Worm (Caenorhabditis elegans): ENCODE measurements around the gene try-1.

The try-1 gene

ce11 chrII:4989802-4990201 lies 40.5 kb upstream of the try-1 start, which contains the start of gene T27F7.12:
T27F7.12 (plus strand) TSS chrII:4990102.
- TF ChIP-seq mab-5 (tag; optimal IDR thresholded peaks at IDR 0.05), result no peak
- no peak for TF ChIP-seq ceh-83 (GFP tag; optimal IDR thresholded peaks at IDR 0.05)
- TF ChIP-seq hlh-1 (tag; optimal IDR thresholded peaks at IDR 0.05), result no peak
- no peak for TF ChIP-seq ham-2 (GFP tag; optimal IDR thresholded peaks at IDR 0.05)
- TF ChIP-seq lsy-2 (tag; optimal IDR thresholded peaks at IDR 0.05), result no peak
- no peak for TF ChIP-seq mls-2 (tag; optimal IDR thresholded peaks at IDR 0.05)
- no peak for TF ChIP-seq ces-1 (GFP tag; optimal IDR thresholded peaks at IDR 0.05)
- no peak for TF ChIP-seq mep-1 (tag; optimal IDR thresholded peaks at IDR 0.05)
- TF ChIP-seq pha-4 (tag; optimal IDR thresholded peaks at IDR 0.05), result no peak

ce11 chrII:4987257-4987656 lies 37.9 kb upstream of the try-1 start:
- TF ChIP-seq lin-32 (GFP tag; optimal IDR thresholded peaks at IDR 0.05) (peak; percentile 92), zip-8 (tag; optimal IDR thresholded peaks at IDR 0.05) (peak; percentile 10), pha-4 (tag; optimal IDR thresholded peaks at IDR 0.05) (no peak)

DNA sequence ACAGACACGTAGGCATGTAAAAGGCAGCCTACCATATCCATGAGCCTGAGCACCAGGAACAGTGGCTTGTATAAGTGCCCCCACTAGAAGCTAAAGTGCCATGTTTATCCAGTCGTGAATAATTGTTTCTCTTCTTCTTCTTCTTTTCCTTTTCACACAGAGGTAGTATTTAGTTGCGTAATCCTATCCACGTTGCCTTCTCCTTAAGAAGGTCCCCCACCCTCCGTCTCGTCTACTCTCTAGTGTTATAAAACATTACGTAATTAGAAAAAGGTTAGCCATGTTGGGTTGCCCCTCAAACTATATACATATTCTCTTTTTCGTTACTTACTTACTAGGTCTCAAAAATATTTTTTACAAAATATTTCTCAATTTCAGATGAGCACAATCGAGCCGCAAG lies 37.3 kb upstream of the try-1 start:
- no peak for TF ChIP-seq ceh-39 (tag; optimal IDR thresholded peaks at IDR 0.05)
- peak; percentile 90 for TF ChIP-seq zip-8 (tag; optimal IDR thresholded peaks at IDR 0.05)
- peak; percentile 39 for TF ChIP-seq sptf-1 (tag; optimal IDR thresholded peaks at IDR 0.05)
- TF ChIP-seq nhr-2 (tag; optimal IDR thresholded peaks at IDR 0.05), result peak; percentile 79
- no peak for TF ChIP-seq elt-3 (tag; optimal IDR thresholded peaks at IDR 0.05)
- TF ChIP-seq snpc-4 (tag; optimal IDR thresholded peaks at IDR 0.05), result no peak
- peak; percentile 40 for TF ChIP-seq ztf-11 (tag; optimal IDR thresholded peaks at IDR 0.05)

DNA sequence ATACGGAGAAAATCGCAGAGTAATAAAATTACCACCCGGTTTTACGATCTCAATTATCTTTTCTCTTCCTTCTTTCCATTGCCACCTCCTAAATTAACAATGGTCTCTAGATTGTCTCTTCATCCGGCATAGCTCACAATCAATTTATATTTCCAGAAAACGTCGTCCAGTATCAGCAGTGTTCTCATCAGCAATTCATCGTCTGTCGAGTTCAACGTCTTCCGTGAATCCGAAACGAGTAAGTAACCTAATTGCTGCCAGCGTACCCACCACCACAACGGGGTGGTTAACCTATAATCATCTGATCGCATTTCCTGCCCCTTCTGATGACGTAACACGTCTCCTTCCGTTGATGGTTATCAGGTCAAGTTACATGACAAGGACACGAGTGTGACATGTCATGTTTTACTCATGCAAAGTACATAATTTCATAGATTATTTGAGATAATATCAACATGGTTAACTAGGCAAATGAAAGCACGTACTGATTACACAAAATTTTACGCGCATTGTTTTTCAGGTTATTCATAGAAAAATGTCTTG lies 36.7 kb upstream of the try-1 start:
- peak; percentile 82 for TF ChIP-seq zip-8 (tag; optimal IDR thresholded peaks at IDR 0.05)
- TF ChIP-seq sptf-1 (tag; optimal IDR thresholded peaks at IDR 0.05), result peak; percentile 1
- TF ChIP-seq unc-62 (GFP tag; optimal IDR thresholded peaks at IDR 0.05), result peak; percentile 60
- peak; percentile 93 for TF ChIP-seq nhr-2 (tag; optimal IDR thresholded peaks at IDR 0.05)
- TF ChIP-seq elt-1 (tag; optimal IDR thresholded peaks at IDR 0.05; ENCODE audit: borderline replicate concordance, insufficient read depth), result peak; percentile 87
- no peak for TF ChIP-seq sem-2 (GFP tag; optimal IDR thresholded peaks at IDR 0.05)
- peak; percentile 58 for TF ChIP-seq ceh-83 (GFP tag; optimal IDR thresholded peaks at IDR 0.05)
- TF ChIP-seq snpc-4 (tag; optimal IDR thresholded peaks at IDR 0.05), result no peak
- peak; percentile 15 for TF ChIP-seq ces-1 (GFP tag; optimal IDR thresholded peaks at IDR 0.05)
- no peak for TF ChIP-seq pha-4 (tag; optimal IDR thresholded peaks at IDR 0.05)

ce11 chrII:4984151-4984550 lies 34.8 kb upstream of the try-1 start:
- TF ChIP-seq nhr-28 (tag; optimal IDR thresholded peaks at IDR 0.05) (no peak), bed-3 (GFP tag; optimal IDR thresholded peaks at IDR 0.05) (no peak), ceh-83 (GFP tag; optimal IDR thresholded peaks at IDR 0.05) (no peak), mep-1 (tag; optimal IDR thresholded peaks at IDR 0.05) (no peak), hlh-1 (tag; optimal IDR thresholded peaks at IDR 0.05) (no peak)

DNA sequence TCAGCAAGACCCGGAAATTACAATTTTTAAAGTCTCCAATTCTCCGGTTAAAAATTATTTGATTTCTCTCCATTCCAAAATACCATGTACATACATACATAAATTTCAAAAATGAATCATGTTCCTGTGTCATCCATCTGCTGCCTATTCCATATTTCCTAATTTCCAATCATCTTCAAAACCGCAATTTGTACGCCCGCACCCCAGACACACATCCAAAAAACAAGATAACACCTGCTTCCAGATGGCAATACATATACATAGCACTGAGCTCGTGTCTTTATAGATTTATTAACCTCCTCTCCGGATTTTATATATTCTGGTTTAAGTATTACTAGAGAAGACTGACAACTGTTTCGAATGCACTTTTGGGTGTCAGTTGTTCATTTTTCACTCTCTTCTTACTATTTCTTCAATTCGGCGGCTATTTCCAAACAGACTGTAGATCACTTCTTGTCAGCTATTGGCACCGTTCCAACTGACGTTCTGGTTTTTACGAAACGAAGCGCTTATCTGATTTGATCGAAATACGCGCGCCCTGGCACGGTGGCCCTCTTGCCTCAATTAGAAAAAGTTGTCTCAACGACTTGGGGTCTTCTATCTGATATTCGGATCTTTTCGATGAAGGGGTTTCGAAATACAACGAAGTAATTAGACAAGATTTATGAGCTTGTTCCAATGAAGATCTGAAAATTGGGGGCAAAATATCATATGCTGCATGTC lies 32.5 kb upstream of the try-1 start:
- TF ChIP-seq ztf-11 (tag; optimal IDR thresholded peaks at IDR 0.05) (no peak), pha-4 (tag; optimal IDR thresholded peaks at IDR 0.05) (no peak), lin-32 (GFP tag; optimal IDR thresholded peaks at IDR 0.05) (peak; percentile 92), elt-3 (tag; optimal IDR thresholded peaks at IDR 0.05) (no peak), hlh-1 (tag; optimal IDR thresholded peaks at IDR 0.05) (peak; percentile 21)

DNA sequence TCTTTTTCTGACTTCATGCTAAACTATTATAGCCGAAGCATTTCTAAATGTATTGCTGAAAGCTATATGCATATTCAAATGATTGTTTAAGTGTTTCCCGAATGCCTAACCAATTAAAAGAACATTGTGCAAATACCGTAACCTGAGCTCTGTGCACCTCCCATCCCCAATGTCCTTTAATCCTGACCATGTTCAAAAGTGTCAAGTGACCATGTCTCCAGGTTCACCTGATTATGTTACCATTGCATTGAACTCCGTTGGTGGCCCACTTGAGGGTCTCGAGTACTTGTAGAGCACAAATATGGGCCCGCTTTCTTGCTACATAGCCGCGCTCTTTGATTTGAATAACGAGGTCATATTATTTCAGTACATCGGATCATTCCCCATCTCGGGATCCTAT lies 26.0 kb upstream of the try-1 start:
- TF ChIP-seq pha-4 (tag; optimal IDR thresholded peaks at IDR 0.05) (peak; percentile 24), nhr-2 (tag; optimal IDR thresholded peaks at IDR 0.05) (peak; percentile 67), M03D4.4 (tag; optimal IDR thresholded peaks at IDR 0.05) (no peak)

ce11 chrII:4974448-4974951 lies 25.2 kb upstream of the try-1 start:
- TF ChIP-seq mab-5 (tag; optimal IDR thresholded peaks at IDR 0.05), result no peak
- peak; percentile 54 for TF ChIP-seq lin-32 (GFP tag; optimal IDR thresholded peaks at IDR 0.05)

Data from whole organism, mixed stage, embryonic.